Fruit fly (Drosophila melanogaster) whole organism, embryonic: ENCODE measurements around the gene CG3529.

Experiments
- Adf1 ChIP-seq: fragments of 200-800 bp; sonication (Bioruptor generic); IDR thresholded peaks from 2 replicates; pipeline ENCODE4 v1.3.6; 2022; ENCODE audit warnings: missing biosample characterization, missing genetic modification characterization
- Atf6 ChIP-seq: fragments of 200-800 bp; sonication (Bioruptor generic); IDR thresholded peaks from 2 replicates; pipeline ENCODE4 v1.3.6; 2022; ENCODE audit warnings: missing biosample characterization, missing genetic modification characterization
- CG11560 ChIP-seq: fragments of 200-800 bp; sonication (Bioruptor generic); IDR thresholded peaks from 3 replicates; pipeline ENCODE4 v1.3.6; 2022; ENCODE audit warnings: missing biosample characterization, missing genetic modification characterization
- CG12155 ChIP-seq: fragments of 200-800 bp; sonication (Bioruptor generic); optimal IDR thresholded peaks from 3 replicates; lab custom pipeline; 2016; ENCODE audit warnings: missing biosample characterization, missing genetic modification characterization
- CG13123 ChIP-seq: fragments of 200-800 bp; sonication (Bioruptor generic); optimal IDR thresholded peaks from 2 replicates; lab custom pipeline; 2016; ENCODE audit warnings: missing biosample characterization, missing genetic modification characterization
- CG16863 ChIP-seq: fragments of 200-800 bp; sonication (Bioruptor generic); optimal IDR thresholded peaks from 3 replicates; lab custom pipeline; 2016; ENCODE audit warnings: missing biosample characterization, missing genetic modification characterization
- CG17361 ChIP-seq: fragments of 200-800 bp; sonication (Bioruptor generic); IDR thresholded peaks from 3 replicates; pipeline ENCODE4 v1.3.6; 2022; ENCODE audit warnings: missing biosample characterization, missing genetic modification characterization
- CG17802 ChIP-seq: fragments of 200-800 bp; sonication (Bioruptor generic); optimal IDR thresholded peaks from 2 replicates; lab custom pipeline; 2018; ENCODE audit warnings: missing biosample characterization, mild to moderate bottlenecking, missing genetic modification characterization, moderate library complexity
- CG18476 ChIP-seq: fragments of 200-800 bp; sonication (Bioruptor generic); optimal IDR thresholded peaks from 2 replicates; lab custom pipeline; 2016; ENCODE audit warnings: missing biosample characterization, mild to moderate bottlenecking, missing genetic modification characterization
- CG2120 ChIP-seq: fragments of 200-800 bp; sonication (Bioruptor generic); optimal IDR thresholded peaks from 3 replicates; lab custom pipeline; 2016; ENCODE audit warnings: missing biosample characterization, missing genetic modification characterization
- CG3847 ChIP-seq: fragments of 200-800 bp; sonication (Bioruptor generic); IDR thresholded peaks from 2 replicates; pipeline ENCODE4 v1.3.6; 2022; ENCODE audit warnings: missing biosample characterization, missing genetic modification characterization
- CG6175 ChIP-seq: fragments of 200-800 bp; sonication (Bioruptor generic); IDR thresholded peaks from 3 replicates; pipeline ENCODE4 v1.3.6; 2022; ENCODE audit warnings: missing biosample characterization, missing genetic modification characterization
- CG6689 ChIP-seq: fragments of 200-800 bp; sonication (Bioruptor generic); IDR thresholded peaks from 2 replicates; pipeline ENCODE4 v1.3.6; 2022; ENCODE audit warnings: missing biosample characterization, missing genetic modification characterization
- CG6791 ChIP-seq: fragments of 200-800 bp; sonication (Bioruptor generic); IDR thresholded peaks from 3 replicates; pipeline ENCODE4 v1.3.6; 2022; ENCODE audit warnings: missing biosample characterization, missing genetic modification characterization; ENCODE audit not compliant: partially characterized antibody
- CG7556 ChIP-seq: fragments of 200-800 bp; sonication (Bioruptor generic); optimal IDR thresholded peaks from 2 replicates; lab custom pipeline; 2017; ENCODE audit warnings: missing biosample characterization, mild to moderate bottlenecking, missing genetic modification characterization
- CG8388 ChIP-seq: fragments of 200-800 bp; sonication (Bioruptor generic); optimal IDR thresholded peaks from 2 replicates; lab custom pipeline; 2019; ENCODE audit warnings: missing biosample characterization, mild to moderate bottlenecking, missing genetic modification characterization, moderate library complexity
- CG8944 ChIP-seq: fragments of 200-800 bp; sonication (Bioruptor generic); optimal IDR thresholded peaks from 3 replicates; lab custom pipeline; 2016; ENCODE audit warnings: missing biosample characterization, missing genetic modification characterization
- CG9932 ChIP-seq: fragments of 200-800 bp; sonication (Bioruptor generic); IDR thresholded peaks from 2 replicates; pipeline ENCODE4 v1.3.6; 2022; ENCODE audit warnings: missing biosample characterization, missing genetic modification characterization
- Dfd ChIP-seq, 2 experiments: fragments of >200 bp; optimal IDR thresholded peaks; 2 replicates each; lab custom pipeline; 2017; ENCODE audit warnings: missing biosample characterization in 2 of 2, missing genetic modification characterization in 2 of 2
- Dip2 ChIP-seq: fragments of 200-800 bp; sonication (Bioruptor generic); IDR thresholded peaks from 2 replicates; pipeline ENCODE4 v1.3.6; 2022; ENCODE audit warnings: missing biosample characterization, missing genetic modification characterization
- Dll ChIP-seq: fragments of 200-800 bp; sonication (Bioruptor generic); IDR thresholded peaks from 4 replicates; pipeline ENCODE4 v1.3.6; 2022; ENCODE audit warnings: missing biosample characterization, missing genetic modification characterization; ENCODE audit not compliant: partially characterized antibody
- Doc2 ChIP-seq: fragments of 200-800 bp; sonication (Bioruptor generic); IDR thresholded peaks from 2 replicates; pipeline ENCODE4 v1.3.6; 2022; ENCODE audit warnings: missing biosample characterization, missing genetic modification characterization
- Dp ChIP-seq: fragments of 200-800 bp; sonication (Bioruptor generic); optimal IDR thresholded peaks from 2 replicates; lab custom pipeline; 2018; ENCODE audit warnings: missing biosample characterization, mild to moderate bottlenecking, missing genetic modification characterization, moderate library complexity
- Ets65A ChIP-seq: fragments of 200-800 bp; sonication (Bioruptor generic); peaks from one replicate; lab custom pipeline; 2016; ENCODE audit warnings: missing biosample characterization, missing genetic modification characterization
- Gug ChIP-seq: fragments of 200-800 bp; sonication (Bioruptor generic); IDR thresholded peaks from 4 replicates; pipeline ENCODE4 v1.3.6; 2022; ENCODE audit warnings: missing biosample characterization, missing genetic modification characterization
- Hmx ChIP-seq: fragments of 200-800 bp; sonication (Bioruptor generic); optimal IDR thresholded peaks from 2 replicates; lab custom pipeline; 2016; ENCODE audit warnings: missing biosample characterization, missing genetic modification characterization
- Hr3 ChIP-seq: fragments of 200-800 bp; sonication (Bioruptor generic); optimal IDR thresholded peaks from 3 replicates; lab custom pipeline; 2016; ENCODE audit warnings: missing biosample characterization, missing genetic modification characterization
- Sry-δ ChIP-seq: fragments of 200-800 bp; sonication (Bioruptor generic); optimal IDR thresholded peaks from 2 replicates; lab custom pipeline; 2016; ENCODE audit warnings: missing biosample characterization, missing genetic modification characterization
- br ChIP-seq: fragments of >200 bp; optimal IDR thresholded peaks from 2 replicates; lab custom pipeline; 2017
- cas ChIP-seq: fragments of 200-800 bp; sonication (Bioruptor generic); IDR thresholded peaks from 2 replicates; pipeline ENCODE4 v1.3.6; 2022; ENCODE audit warnings: missing biosample characterization, missing genetic modification characterization
- dmrt99B ChIP-seq: fragments of 200-800 bp; sonication (Bioruptor generic); optimal IDR thresholded peaks from 2 replicates; lab custom pipeline; 2018; ENCODE audit warnings: missing biosample characterization, mild to moderate bottlenecking, missing genetic modification characterization, moderate library complexity
- en ChIP-seq: fragments of 200-800 bp; sonication (Bioruptor generic); optimal IDR thresholded peaks from 2 replicates; lab custom pipeline; 2016; ENCODE audit warnings: missing biosample characterization, missing genetic modification characterization
- eyg ChIP-seq: fragments of 200-800 bp; sonication (Bioruptor generic); optimal IDR thresholded peaks from 3 replicates; lab custom pipeline; 2016; ENCODE audit warnings: missing biosample characterization, missing genetic modification characterization
- fd3F ChIP-seq: fragments of 200-800 bp; sonication (Bioruptor generic); optimal IDR thresholded peaks from 2 replicates; lab custom pipeline; 2018; ENCODE audit warnings: missing biosample characterization, mild to moderate bottlenecking, missing genetic modification characterization, moderate library complexity
- fd96Cb ChIP-seq: fragments of 200-800 bp; sonication (Bioruptor generic); optimal IDR thresholded peaks from 2 replicates; lab custom pipeline; 2018; ENCODE audit warnings: missing biosample characterization, mild to moderate bottlenecking, missing genetic modification characterization, moderate library complexity
- gcm ChIP-seq: fragments of 200-800 bp; sonication (Bioruptor generic); optimal IDR thresholded peaks from 2 replicates; lab custom pipeline; 2019; ENCODE audit warnings: missing biosample characterization, mild to moderate bottlenecking, missing genetic modification characterization, moderate library complexity
- gro ChIP-seq: fragments of 200-800 bp; sonication (Bioruptor generic); optimal IDR thresholded peaks from 2 replicates; lab custom pipeline; 2016; ENCODE audit warnings: missing biosample characterization, missing genetic modification characterization
- her ChIP-seq: fragments of 200-800 bp; sonication (Bioruptor generic); optimal IDR thresholded peaks from 2 replicates; lab custom pipeline; 2016; ENCODE audit warnings: missing biosample characterization, missing genetic modification characterization
- hkb ChIP-seq, 2 experiments: fragments of 200-800 bp in 1 of 2; fragments of >200 bp in 1 of 2; sonication (Bioruptor generic) in 1 of 2; IDR thresholded peaks in 1 of 2; optimal IDR thresholded peaks in 1 of 2; 2 replicates each; pipeline versions ENCODE4 v1.3.6 to Lab custom; 2017 to 2022; ENCODE audit warnings: missing biosample characterization in 1 of 2, missing genetic modification characterization in 1 of 2
- jigr1 ChIP-seq: fragments of 200-800 bp; sonication (Bioruptor generic); IDR thresholded peaks from 3 replicates; pipeline ENCODE4 v1.3.6; 2022; ENCODE audit warnings: missing biosample characterization, missing genetic modification characterization
- kni ChIP-seq: fragments of 200-800 bp; sonication (Bioruptor generic); optimal IDR thresholded peaks from 3 replicates; lab custom pipeline; 2017; ENCODE audit warnings: mild to moderate bottlenecking, missing biosample characterization, missing genetic modification reagents, missing genetic modification characterization
- knrl ChIP-seq: fragments of 200-800 bp; sonication (Bioruptor generic); IDR thresholded peaks from 3 replicates; pipeline ENCODE4 v1.3.6; 2022; ENCODE audit warnings: missing biosample characterization, missing genetic modification characterization; ENCODE audit not compliant: partially characterized antibody
- nerfin-1 ChIP-seq: fragments of 200-800 bp; sonication (Bioruptor generic); optimal IDR thresholded peaks from 3 replicates; lab custom pipeline; 2019; ENCODE audit warnings: missing biosample characterization, mild to moderate bottlenecking, missing genetic modification characterization, moderate library complexity
- onecut ChIP-seq: fragments of 200-800 bp; sonication (Bioruptor generic); IDR thresholded peaks from 2 replicates; pipeline ENCODE4 v1.3.6; 2022; ENCODE audit warnings: missing biosample characterization, missing genetic modification characterization
- pros ChIP-seq: fragments of 200-800 bp; sonication (Bioruptor generic); optimal IDR thresholded peaks from 3 replicates; lab custom pipeline; 2019; ENCODE audit warnings: missing biosample characterization, mild to moderate bottlenecking, missing genetic modification characterization, moderate library complexity
- pzg ChIP-seq: fragments of 200-800 bp; sonication (Bioruptor generic); optimal IDR thresholded peaks from 3 replicates; lab custom pipeline; 2018; ENCODE audit warnings: missing biosample characterization, mild to moderate bottlenecking, missing genetic modification characterization, moderate library complexity
- sima ChIP-seq: fragments of 200-800 bp; sonication (Bioruptor generic); optimal IDR thresholded peaks from 2 replicates; lab custom pipeline; 2016; ENCODE audit warnings: missing biosample characterization, missing genetic modification characterization
- sob ChIP-seq: fragments of 200-800 bp; sonication (Bioruptor generic); IDR thresholded peaks from 2 replicates; pipeline ENCODE4 v1.3.6; 2022; ENCODE audit warnings: missing biosample characterization, missing genetic modification characterization
- stc ChIP-seq: fragments of 200-800 bp; sonication (Bioruptor generic); IDR thresholded peaks from 2 replicates; pipeline ENCODE4 v1.3.6; 2022; ENCODE audit warnings: missing biosample characterization, missing genetic modification characterization
- stwl ChIP-seq: fragments of 200-800 bp; sonication (Bioruptor generic); optimal IDR thresholded peaks from 3 replicates; lab custom pipeline; 2018; ENCODE audit warnings: missing biosample characterization, mild to moderate bottlenecking, missing genetic modification characterization, moderate library complexity
- tio ChIP-seq: fragments of 200-800 bp; sonication (Bioruptor generic); optimal IDR thresholded peaks from 2 replicates; lab custom pipeline; 2017; ENCODE audit warnings: missing biosample characterization, missing genetic modification characterization, inconsistent platforms

The CG3529 gene

dm6 chr3L:9462247-9462769, 15.6 kb downstream of the CG3529 start (continued):
- peak; percentile 73; the same call in 1 of the 2 replicates for TF ChIP-seq Atf6 (GFP tag; lab: Robert Waterston, UW)
- TF ChIP-seq Dfd (GFP tag; optimal IDR thresholded peaks at IDR 0.05; lab: Kevin White, UChicago): no peak
- TF ChIP-seq sob (GFP tag; lab: Robert Waterston, UW): peak; percentile 74
- TF ChIP-seq fd96Cb (tag; lab: Kevin White, UChicago): peak; percentile 90
- peak; percentile 76 for TF ChIP-seq fd3F (GFP tag; lab: Kevin White, UChicago)
- peak; percentile 82 for TF ChIP-seq CG2120 (GFP tag; lab: Kevin White, UChicago)
- TF ChIP-seq CG6791 (GFP tag; lab: Robert Waterston, UW): peak; percentile 38; the same call in 1 of the 3 replicates
- TF ChIP-seq tio: peak; percentile 72
- TF ChIP-seq dmrt99B: peak; percentile 94
- TF ChIP-seq Hmx (GFP tag; lab: Kevin White, UChicago): peak; percentile 69
- no peak for TF ChIP-seq Ets65A
- TF ChIP-seq Hr3: peak; percentile 63
- no peak for TF ChIP-seq sima (GFP tag; lab: Kevin White, UChicago)
- TF ChIP-seq eyg (GFP tag; lab: Kevin White, UChicago): peak; percentile 20
- 0 out of 3 replicates have a peak, but pooled peaks have one; percentile 30 for TF ChIP-seq jigr1 (GFP tag; lab: Robert Waterston, UW)
- TF ChIP-seq pzg (GFP tag; lab: Kevin White, UChicago): no peak
- TF ChIP-seq Dip2 (GFP tag; lab: Robert Waterston, UW): no peak
- TF ChIP-seq gro (GFP tag; lab: Kevin White, UChicago): peak; percentile 76
- TF ChIP-seq stwl: peak; percentile 12
- peak; percentile 42 for TF ChIP-seq CG17802 (tag; lab: Kevin White, UChicago)
- no peak for TF ChIP-seq br (lab: Kevin White, UChicago)
- TF ChIP-seq pros (GFP tag; lab: Kevin White, UChicago): peak; percentile 75
- peak; percentile 94 for TF ChIP-seq CG8388 (GFP tag; lab: Kevin White, UChicago)
- peak; percentile 96 for TF ChIP-seq CG7556 (GFP tag; lab: Kevin White, UChicago)
- peak; percentile 31 for TF ChIP-seq kni (GFP tag; lab: Kevin White, UChicago)
- peak; percentile 61 for TF ChIP-seq CG13123 (GFP tag; lab: Kevin White, UChicago)
- TF ChIP-seq onecut (GFP tag; lab: Robert Waterston, UW): peak; percentile 69
- TF ChIP-seq CG16863: peak; percentile 71
- TF ChIP-seq her (GFP tag; lab: Kevin White, UChicago): peak; percentile 74
- no peak for TF ChIP-seq hkb (optimal IDR thresholded peaks at IDR 0.05; lab: Kevin White, UChicago)
- peak; percentile 86 for TF ChIP-seq hkb (GFP tag; IDR thresholded peaks at IDR 0.05; lab: Robert Waterston, UW)
- 0 out of 2 replicates have a peak, but pooled peaks have one; percentile 37 for TF ChIP-seq cas (GFP tag; lab: Robert Waterston, UW)
- TF ChIP-seq CG11560 (tag; lab: Robert Waterston, UW): 0 out of 3 replicates have a peak, but pooled peaks have one; percentile 28
- TF ChIP-seq gcm (GFP tag; lab: Kevin White, UChicago): peak; percentile 95
- no peak for TF ChIP-seq knrl (GFP tag; lab: Robert Waterston, UW)
- peak; percentile 45 for TF ChIP-seq CG9932 (GFP tag; lab: Robert Waterston, UW)
- peak; percentile 58; the same call in 1 of the 2 replicates for TF ChIP-seq CG3847 (GFP tag; lab: Robert Waterston, UW)
- TF ChIP-seq CG6689 (GFP tag; lab: Robert Waterston, UW): peak; percentile 82
- TF ChIP-seq Gug (GFP tag; lab: Robert Waterston, UW): no peak
- no peak for TF ChIP-seq Doc2 (GFP tag; lab: Robert Waterston, UW)
- TF ChIP-seq CG12155 (GFP tag; lab: Kevin White, UChicago): peak; percentile 59
- peak; percentile 89 for TF ChIP-seq CG17361 (GFP tag; lab: Robert Waterston, UW)
- peak; percentile 32; the same call in 1 of the 4 replicates for TF ChIP-seq Dll (GFP tag; lab: Robert Waterston, UW)
- TF ChIP-seq CG8944 (GFP tag; lab: Kevin White, UChicago): peak; percentile 51
- TF ChIP-seq Dp (GFP tag; lab: Kevin White, UChicago): no peak
- peak; percentile 91 for TF ChIP-seq CG18476 (GFP tag; lab: Kevin White, UChicago)
- TF ChIP-seq en (GFP tag; lab: Kevin White, UChicago): peak; percentile 71
- TF ChIP-seq nerfin-1 (tag; lab: Kevin White, UChicago): peak; percentile 86
- peak; percentile 83 for TF ChIP-seq Adf1 (GFP tag; lab: Robert Waterston, UW)
- no peak for TF ChIP-seq CG6175
- peak; percentile 15 for TF ChIP-seq Sry-δ (GFP tag; lab: Kevin White, UChicago)
- TF ChIP-seq stc (GFP tag; lab: Robert Waterston, UW): peak; percentile 82
